Worm (Caenorhabditis elegans) whole organism, mixed stage, embryonic: ENCODE measurements around the gene mig-38.

Experiments used
- M03D4.4 ChIP-seq: sonication (generic microtip); optimal IDR thresholded peaks from 2 replicates; lab custom pipeline; 2017; ENCODE audit warnings: mild to moderate bottlenecking, missing genetic modification characterization, missing compliant biosample characterization
- bed-3 ChIP-seq: fragments of 200-800 bp; sonication (Bioruptor generic); optimal IDR thresholded peaks from 3 replicates; lab custom pipeline; 2018; ENCODE audit warnings: mild to moderate bottlenecking, missing genetic modification characterization, moderate library complexity, missing compliant biosample characterization
- blmp-1 ChIP-seq: fragments of 150-350 bp; optimal IDR thresholded peaks from 2 replicates; lab custom pipeline; 2014; ENCODE audit warnings: missing biosample characterization, missing genetic modification characterization
- ceh-43 ChIP-seq: fragments of 200-800 bp; sonication (Bioruptor generic); optimal IDR thresholded peaks from 2 replicates; lab custom pipeline; 2018; ENCODE audit warnings: mild to moderate bottlenecking, missing genetic modification characterization, moderate library complexity, missing compliant biosample characterization
- ceh-83 ChIP-seq: fragments of 200-800 bp; sonication (Bioruptor generic); optimal IDR thresholded peaks from 2 replicates; lab custom pipeline; 2018; ENCODE audit warnings: mild to moderate bottlenecking, missing genetic modification characterization, missing compliant biosample characterization
- ces-1 ChIP-seq: fragments of 150-350 bp; optimal IDR thresholded peaks from 2 replicates; lab custom pipeline; 2014; ENCODE audit warnings: missing biosample characterization, missing genetic modification reagents, missing genetic modification characterization
- cnd-1 ChIP-seq: fragments of 200-800 bp; sonication (Bioruptor generic); optimal IDR thresholded peaks from 2 replicates; lab custom pipeline; 2018; ENCODE audit warnings: mild to moderate bottlenecking, missing genetic modification characterization, missing compliant biosample characterization
- elt-1 ChIP-seq: sonication (generic microtip); optimal IDR thresholded peaks from 2 replicates; lab custom pipeline; 2017; ENCODE audit warnings: missing genetic modification characterization, mild to moderate bottlenecking, missing compliant biosample characterization, antibody characterized with exemption, moderate library complexity, borderline replicate concordance; ENCODE audit not compliant: insufficient read depth
- elt-3 ChIP-seq: fragments of 150-350 bp; optimal IDR thresholded peaks from 2 replicates; lab custom pipeline; 2014; ENCODE audit warnings: missing biosample characterization, missing genetic modification characterization
- ham-2 ChIP-seq: fragments of 200-800 bp; sonication (Bioruptor generic); optimal IDR thresholded peaks from 2 replicates; lab custom pipeline; 2018; ENCODE audit warnings: mild to moderate bottlenecking, missing genetic modification characterization, missing compliant biosample characterization
- hlh-1 ChIP-seq: fragments of 150-350 bp; optimal IDR thresholded peaks from 2 replicates; lab custom pipeline; 2014; ENCODE audit warnings: missing biosample characterization, missing genetic modification reagents, missing genetic modification characterization
- lin-13 ChIP-seq: fragments of 150-350 bp; optimal IDR thresholded peaks from 2 replicates; lab custom pipeline; 2014; ENCODE audit warnings: missing biosample characterization, missing genetic modification characterization
- lin-32 ChIP-seq: fragments of 200-800 bp; sonication (Bioruptor generic); optimal IDR thresholded peaks from 2 replicates; lab custom pipeline; 2018; ENCODE audit warnings: mild to moderate bottlenecking, missing genetic modification characterization, missing compliant biosample characterization
- lsy-2 ChIP-seq: fragments of 150-350 bp; optimal IDR thresholded peaks from 2 replicates; lab custom pipeline; 2014; ENCODE audit warnings: missing biosample characterization, missing genetic modification characterization
- mab-5 ChIP-seq: fragments of 150-350 bp; optimal IDR thresholded peaks from 2 replicates; lab custom pipeline; 2014; ENCODE audit warnings: missing biosample characterization, missing genetic modification characterization
- mls-2 ChIP-seq: sonication (generic microtip); optimal IDR thresholded peaks from 2 replicates; lab custom pipeline; 2016; ENCODE audit warnings: mild to moderate bottlenecking, missing genetic modification characterization, moderate library complexity, missing compliant biosample characterization
- nhr-12 ChIP-seq: fragments of 150-350 bp; optimal IDR thresholded peaks from 2 replicates; lab custom pipeline; 2014; ENCODE audit warnings: missing biosample characterization, missing genetic modification characterization
- nhr-237 ChIP-seq: fragments of 150-350 bp; optimal IDR thresholded peaks from 2 replicates; lab custom pipeline; 2014; ENCODE audit warnings: missing biosample characterization, missing genetic modification characterization
- nhr-28 ChIP-seq: fragments of 150-350 bp; optimal IDR thresholded peaks from 2 replicates; lab custom pipeline; 2014; ENCODE audit warnings: missing biosample characterization, missing genetic modification characterization
- nhr-76 ChIP-seq: sonication (generic microtip); optimal IDR thresholded peaks from 2 replicates; lab custom pipeline; 2017; ENCODE audit warnings: missing biosample characterization, missing genetic modification characterization
- sem-2 ChIP-seq: fragments of 200-800 bp; sonication (Bioruptor generic); optimal IDR thresholded peaks from 2 replicates; lab custom pipeline; 2018; ENCODE audit warnings: mild to moderate bottlenecking, missing genetic modification characterization, missing compliant biosample characterization
- tbx-8 ChIP-seq: fragments of 200-800 bp; sonication (Bioruptor generic); optimal IDR thresholded peaks from 2 replicates; lab custom pipeline; 2018; ENCODE audit warnings: mild to moderate bottlenecking, missing genetic modification characterization, moderate library complexity, missing compliant biosample characterization
- unc-120 ChIP-seq: sonication (generic microtip); optimal IDR thresholded peaks from 2 replicates; lab custom pipeline; 2017; ENCODE audit warnings: missing genetic modification characterization, missing compliant biosample characterization; ENCODE audit not compliant: poor library complexity, severe bottlenecking
- unc-39 ChIP-seq: fragments of 150-350 bp; optimal IDR thresholded peaks from 2 replicates; lab custom pipeline; 2014; ENCODE audit warnings: missing biosample characterization, missing genetic modification characterization
- unc-62 ChIP-seq: fragments of 150-350 bp; optimal IDR thresholded peaks from 2 replicates; lab custom pipeline; 2014; ENCODE audit warnings: missing biosample characterization, missing genetic modification reagents, missing genetic modification characterization
- zip-8 ChIP-seq: fragments of 150-350 bp; optimal IDR thresholded peaks from 2 replicates; lab custom pipeline; 2014; ENCODE audit warnings: missing biosample characterization, missing genetic modification characterization

The mig-38 gene

ce11 chrIV:11641802-11642201 is 47.8 kb downstream of the mig-38 start, which contains the start of gene ZK809.1:
TSS of gene ZK809.1 (plus strand) at chrIV:11642102.
- TF ChIP-seq unc-120 = no peak
- TF ChIP-seq zip-8 (tag; lab: Kevin White, UChicago) = no peak
- no peak for TF ChIP-seq hlh-1 (tag; lab: Kevin White, UChicago)
- no peak for TF ChIP-seq nhr-76
- no peak for TF ChIP-seq cnd-1 (tag; lab: Kevin White, UChicago)
- TF ChIP-seq unc-62 (GFP tag; lab: Kevin White, UChicago) = no peak
- TF ChIP-seq mab-5 = no peak

ce11 chrIV:11643829-11644228 is 49.8 kb downstream of the mig-38 start, which contains the start of gene prx-2:
TSS of gene prx-2 (plus strand) at chrIV:11644129.
- TF ChIP-seq tbx-8 (GFP tag; lab: Kevin White, UChicago) (no peak), ceh-83 (GFP tag; lab: Kevin White, UChicago) (no peak), elt-1 (no peak), unc-62 (GFP tag; lab: Kevin White, UChicago) (no peak), nhr-76 (no peak), elt-3 (no peak), nhr-237 (tag; lab: Kevin White, UChicago) (no peak), lin-32 (no peak), nhr-28 (tag; lab: Kevin White, UChicago) (no peak), blmp-1 (no peak), lin-13 (tag; lab: Kevin White, UChicago) (no peak), ham-2 (GFP tag; lab: Kevin White, UChicago) (no peak), ces-1 (GFP tag; lab: Kevin White, UChicago) (no peak)

ce11 chrIV:11644705-11645104 is 50.7 kb downstream of the mig-38 start:
- no peak for TF ChIP-seq cnd-1 (tag; lab: Kevin White, UChicago)
- TF ChIP-seq elt-3 = no peak
- TF ChIP-seq ceh-43 = no peak
- TF ChIP-seq lin-32 = no peak
- TF ChIP-seq M03D4.4 = no peak
- TF ChIP-seq, all 35 proteins: peak for 0

ce11 chrIV:11645354-11645753 is 51.3 kb downstream of the mig-38 start:
- TF ChIP-seq ham-2 (GFP tag; lab: Kevin White, UChicago) = no peak
- TF ChIP-seq bed-3 (GFP tag; lab: Kevin White, UChicago) = no peak
- no peak for TF ChIP-seq nhr-28 (tag; lab: Kevin White, UChicago)
- TF ChIP-seq nhr-12 = no peak
- TF ChIP-seq elt-3 = no peak
- TF ChIP-seq unc-39 = no peak
- TF ChIP-seq mab-5 = no peak

ce11 chrIV:11646908-11647307 is 52.9 kb downstream of the mig-38 start:
- no peak for TF ChIP-seq sem-2 (GFP tag; lab: Kevin White, UChicago)
- TF ChIP-seq hlh-1 (tag; lab: Kevin White, UChicago) = peak; percentile 17

- TF ChIP-seq elt-3 = no peak
- no peak for TF ChIP-seq lsy-2
- no peak for TF ChIP-seq mls-2 (tag; lab: Kevin White, UChicago)
- peak; percentile 15 for TF ChIP-seq hlh-1 (tag; lab: Kevin White, UChicago)
- no peak for TF ChIP-seq mab-5
Measured at ce11 chrIV:11649031-11649430, 55.0 kb downstream of the mig-38 start, which contains the start of gene ZK809.8. TSS of gene ZK809.8 (minus strand) at chrIV:11649064.

- no peak for TF ChIP-seq cnd-1 (tag; lab: Kevin White, UChicago)
- TF ChIP-seq, all 35 proteins: peak for 0
Measured at ce11 chrIV:11650344-11650743, 56.3 kb downstream of the mig-38 start.
